Worm (Caenorhabditis elegans) whole organism, late embryonic: ENCODE data around the gene C55C3.73.

Experiments
- C08G9.2 ChIP-seq: sonication (generic microtip); optimal IDR thresholded peaks from 2 replicates; lab custom pipeline; 2016; ENCODE audit warnings: mild to moderate bottlenecking, missing genetic modification characterization, moderate library complexity, missing compliant biosample characterization
- T23F11.4 ChIP-seq: fragments of 200-800 bp; sonication (Bioruptor generic); optimal IDR thresholded peaks from 2 replicates; lab custom pipeline; 2018; ENCODE audit warnings: mild to moderate bottlenecking, missing genetic modification characterization, missing compliant biosample characterization
- Y22D7AL.16 ChIP-seq: sonication (generic microtip); optimal IDR thresholded peaks from 2 replicates; lab custom pipeline; 2016; ENCODE audit warnings: missing genetic modification characterization, missing compliant biosample characterization
- ahr-1 ChIP-seq: sonication (generic microtip); optimal IDR thresholded peaks from 2 replicates; lab custom pipeline; 2016; ENCODE audit warnings: missing genetic modification characterization, missing compliant biosample characterization
- ceh-18 ChIP-seq: sonication (generic microtip); optimal IDR thresholded peaks from 2 replicates; lab custom pipeline; 2016; ENCODE audit warnings: missing genetic modification characterization, missing compliant biosample characterization
- ceh-19 ChIP-seq: fragments of 200-800 bp; sonication (Bioruptor generic); optimal IDR thresholded peaks from 2 replicates; lab custom pipeline; 2018; ENCODE audit warnings: mild to moderate bottlenecking, missing genetic modification characterization, missing compliant biosample characterization
- ceh-2 ChIP-seq: sonication (generic microtip); optimal IDR thresholded peaks from 2 replicates; lab custom pipeline; 2016; ENCODE audit warnings: missing genotype, missing genetic modification characterization, missing compliant biosample characterization
- ceh-45 ChIP-seq: fragments of 200-800 bp; sonication (Bioruptor generic); IDR thresholded peaks from 2 replicates; pipeline ENCODE4 v1.3.6; 2022; ENCODE audit warnings: missing genetic modification reagents, missing genetic modification characterization, missing compliant biosample characterization
- ceh-6 ChIP-seq: fragments of 200-800 bp; sonication (Bioruptor generic); optimal IDR thresholded peaks from 2 replicates; lab custom pipeline; 2018; ENCODE audit warnings: mild to moderate bottlenecking, missing genetic modification characterization, missing compliant biosample characterization
- elt-2 ChIP-seq: sonication (generic microtip); optimal IDR thresholded peaks from 2 replicates; lab custom pipeline; 2016; ENCODE audit warnings: missing genetic modification reagents, missing genetic modification characterization, missing compliant biosample characterization
- elt-4 ChIP-seq: sonication (generic microtip); optimal IDR thresholded peaks from 2 replicates; lab custom pipeline; 2016; ENCODE audit warnings: missing genetic modification characterization, missing compliant biosample characterization
- fax-1 ChIP-seq: sonication (generic microtip); optimal IDR thresholded peaks from 2 replicates; lab custom pipeline; 2016; ENCODE audit warnings: missing genotype, missing genetic modification characterization, missing compliant biosample characterization
- fkh-6 ChIP-seq: sonication (generic microtip); optimal IDR thresholded peaks from 2 replicates; lab custom pipeline; 2016; ENCODE audit warnings: missing genetic modification characterization, missing compliant biosample characterization
- hlh-13 ChIP-seq: fragments of 200-800 bp; sonication (Bioruptor generic); optimal IDR thresholded peaks from 2 replicates; lab custom pipeline; 2018; ENCODE audit warnings: mild to moderate bottlenecking, missing genetic modification characterization, missing compliant biosample characterization
- hlh-15 ChIP-seq: sonication (generic microtip); optimal IDR thresholded peaks from 2 replicates; lab custom pipeline; 2016; ENCODE audit warnings: missing genetic modification characterization, missing compliant biosample characterization
- hlh-30 ChIP-seq: sonication (generic microtip); optimal IDR thresholded peaks from 2 replicates; lab custom pipeline; 2017; ENCODE audit warnings: antibody characterized with exemption, missing genetic modification characterization, missing compliant biosample characterization; ENCODE audit not compliant: insufficient read depth
- hlh-6 ChIP-seq: sonication (generic microtip); optimal IDR thresholded peaks from 2 replicates; lab custom pipeline; 2016; ENCODE audit warnings: missing genotype, missing genetic modification characterization, missing compliant biosample characterization
- hlh-8 ChIP-seq: sonication (generic microtip); optimal IDR thresholded peaks from 2 replicates; lab custom pipeline; 2016; ENCODE audit warnings: missing genotype, missing genetic modification characterization, missing compliant biosample characterization
- lin-11 ChIP-seq: fragments of 200-800 bp; sonication (Bioruptor generic); optimal IDR thresholded peaks from 2 replicates; lab custom pipeline; 2018; ENCODE audit warnings: mild to moderate bottlenecking, missing genetic modification characterization, missing compliant biosample characterization
- madf-2 ChIP-seq: sonication (generic microtip); optimal IDR thresholded peaks from 2 replicates; lab custom pipeline; 2017; ENCODE audit warnings: missing genetic modification characterization, missing compliant biosample characterization
- mec-3 ChIP-seq: sonication (generic microtip); optimal IDR thresholded peaks from 2 replicates; lab custom pipeline; 2016; ENCODE audit warnings: borderline replicate concordance, missing genetic modification characterization, missing compliant biosample characterization
- nfya-1 ChIP-seq: sonication (generic microtip); optimal IDR thresholded peaks from 2 replicates; lab custom pipeline; 2017; ENCODE audit warnings: missing genetic modification characterization, mild to moderate bottlenecking, missing compliant biosample characterization, antibody characterized with exemption, moderate library complexity
- nhr-232 ChIP-seq: sonication (generic microtip); optimal IDR thresholded peaks from 2 replicates; lab custom pipeline; 2016; ENCODE audit warnings: missing genetic modification characterization, missing compliant biosample characterization
- npax-4 ChIP-seq: sonication (generic microtip); optimal IDR thresholded peaks from 2 replicates; lab custom pipeline; 2016; ENCODE audit warnings: missing genetic modification characterization, missing compliant biosample characterization
- odd-2 ChIP-seq: sonication (generic microtip); optimal IDR thresholded peaks from 2 replicates; lab custom pipeline; 2017; ENCODE audit warnings: antibody characterized with exemption, mild to moderate bottlenecking, missing genetic modification characterization, missing compliant biosample characterization
- pax-1 ChIP-seq: fragments of 150-350 bp; optimal IDR thresholded peaks from 2 replicates; lab custom pipeline; 2014; ENCODE audit warnings: missing biosample characterization, missing genetic modification characterization
- pha-2 ChIP-seq: sonication (generic microtip); optimal IDR thresholded peaks from 2 replicates; lab custom pipeline; 2017; ENCODE audit warnings: mild to moderate bottlenecking, missing genetic modification characterization, missing compliant biosample characterization
- pha-4 ChIP-seq: fragments of 150-350 bp; optimal IDR thresholded peaks from 2 replicates; lab custom pipeline; 2018; ENCODE audit warnings: missing biosample characterization, missing genetic modification reagents, missing genetic modification characterization
- syd-9 ChIP-seq: sonication (generic microtip); optimal IDR thresholded peaks from 2 replicates; lab custom pipeline; 2016; ENCODE audit warnings: mild to moderate bottlenecking, missing genetic modification characterization, moderate library complexity, missing compliant biosample characterization
- tbx-2 ChIP-seq: sonication (generic microtip); optimal IDR thresholded peaks from 2 replicates; lab custom pipeline; 2016; ENCODE audit warnings: missing genetic modification characterization, missing compliant biosample characterization
- tbx-7 ChIP-seq: sonication (generic microtip); optimal IDR thresholded peaks from 2 replicates; lab custom pipeline; 2016; ENCODE audit warnings: missing genotype, missing genetic modification characterization, missing compliant biosample characterization
- unc-3 ChIP-seq, 2 experiments: fragments of 200-800 bp in 1 of 2; sonication (Bioruptor generic) in 1 of 2; sonication (generic microtip) in 1 of 2; conservative IDR thresholded peaks in 1 of 2; optimal IDR thresholded peaks in 1 of 2; 2 replicates each; pipeline versions ENCODE4 v1.3.6 to Lab custom; 2016 to 2022; ENCODE audit warnings: missing compliant biosample characterization in 2 of 2, missing genetic modification characterization in 2 of 2, missing genetic modification reagents in 1 of 2
- unc-42 ChIP-seq: sonication (generic microtip); optimal IDR thresholded peaks from 2 replicates; lab custom pipeline; 2016; ENCODE audit warnings: missing genotype, missing genetic modification characterization, missing compliant biosample characterization
- unc-55 ChIP-seq: sonication (generic microtip); optimal IDR thresholded peaks from 2 replicates; lab custom pipeline; 2017; ENCODE audit warnings: missing biosample characterization, missing genetic modification reagents, missing genetic modification characterization
- unc-86 ChIP-seq: sonication (generic microtip); optimal IDR thresholded peaks from 2 replicates; lab custom pipeline; 2016; ENCODE audit warnings: missing genetic modification characterization, missing compliant biosample characterization

C55C3.73 gene

DNA sequence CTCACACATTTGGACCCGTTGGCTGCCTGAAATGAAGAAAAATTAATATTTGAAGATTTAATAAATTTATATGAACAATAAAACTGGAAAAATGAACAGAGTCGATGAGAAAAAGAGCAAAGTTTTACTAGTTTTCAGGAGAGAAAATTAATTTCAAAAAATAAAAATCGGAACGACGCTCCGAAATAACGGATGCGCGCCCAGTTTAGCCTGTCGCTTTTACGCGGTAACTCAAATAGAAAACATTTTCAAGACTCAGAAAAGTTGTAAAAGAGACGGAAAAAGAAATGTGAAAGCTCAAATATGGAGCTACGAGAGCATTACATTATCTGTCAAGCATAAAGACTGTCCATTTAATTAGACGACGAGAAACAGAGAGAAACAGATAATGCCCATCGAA, at the start of gene C55C3.73, which contains the start of gene perm-5:
Gene C55C3.73, minus strand, starts transcription at position 9 of the 400 bp plus-strand sequence.
Gene perm-5, minus strand, starts transcription at position 26 of the 400 bp plus-strand sequence.
- TF ChIP-seq Y22D7AL.16 (tag; lab: Kevin White, UChicago): no peak
- TF ChIP-seq tbx-7 (tag; lab: Kevin White, UChicago): no peak
- no peak for TF ChIP-seq tbx-2 (tag; lab: Kevin White, UChicago)
- no peak for TF ChIP-seq pha-2 (tag; lab: Kevin White, UChicago)
- no peak for TF ChIP-seq pax-1
- TF ChIP-seq hlh-13 (GFP tag; lab: Kevin White, UChicago): no peak

DNA sequence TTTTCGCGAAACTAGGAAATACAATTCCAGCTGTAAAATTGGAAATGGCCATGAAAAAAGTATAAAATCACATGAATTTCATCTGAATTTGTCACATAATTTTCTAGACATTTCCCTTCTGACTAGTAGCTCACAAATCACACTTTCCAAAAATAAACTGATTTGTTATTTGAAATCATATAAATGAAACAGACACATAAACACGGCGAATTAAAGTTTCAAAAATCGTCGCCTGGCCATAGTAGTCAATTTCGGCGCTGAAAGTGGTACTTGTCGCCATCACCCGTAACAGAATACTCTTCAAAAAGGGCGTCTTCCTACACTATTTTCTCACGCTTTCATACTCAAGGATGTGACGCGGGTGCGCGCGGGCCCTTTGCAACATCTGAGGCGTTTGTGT, 49.5 kb upstream of the C55C3.73 start:
- TF ChIP-seq ceh-19: peak; percentile 46
- TF ChIP-seq fkh-6 (tag; lab: Kevin White, UChicago): no peak

DNA sequence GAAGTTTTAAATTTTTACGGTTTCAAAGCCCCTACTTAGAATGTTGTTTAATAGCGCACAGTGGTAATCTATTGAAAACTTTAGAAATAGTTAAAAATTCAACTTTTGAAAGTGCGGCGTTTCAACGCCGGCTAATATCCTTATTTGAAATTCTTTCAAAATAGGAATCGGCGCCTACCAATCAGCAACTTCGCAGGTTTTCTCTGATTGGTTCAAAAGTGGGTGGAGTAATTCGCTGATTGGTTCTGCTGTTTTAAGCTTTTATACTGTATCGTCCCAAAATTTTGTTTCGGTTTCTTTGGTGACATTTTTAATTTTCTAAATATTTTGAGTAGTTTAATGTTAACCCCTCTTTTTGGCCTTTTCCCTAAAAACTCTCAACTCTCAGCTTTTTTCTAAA, 48.7 kb upstream of the C55C3.73 start:
- no peak for TF ChIP-seq C08G9.2 (tag; lab: Kevin White, UChicago)
- no peak for TF ChIP-seq ahr-1 (tag; lab: Kevin White, UChicago)
- TF ChIP-seq unc-3 (GFP tag; conservative IDR thresholded peaks at IDR 0.05; lab: Robert Waterston, UW): no peak
- TF ChIP-seq unc-3 (tag; optimal IDR thresholded peaks at IDR 0.05; lab: Kevin White, UChicago): no peak
- no peak for TF ChIP-seq elt-4
- TF ChIP-seq unc-55: no peak
- TF ChIP-seq nfya-1 (tag; lab: Kevin White, UChicago): peak; percentile 91
- TF ChIP-seq ceh-45: no peak

DNA sequence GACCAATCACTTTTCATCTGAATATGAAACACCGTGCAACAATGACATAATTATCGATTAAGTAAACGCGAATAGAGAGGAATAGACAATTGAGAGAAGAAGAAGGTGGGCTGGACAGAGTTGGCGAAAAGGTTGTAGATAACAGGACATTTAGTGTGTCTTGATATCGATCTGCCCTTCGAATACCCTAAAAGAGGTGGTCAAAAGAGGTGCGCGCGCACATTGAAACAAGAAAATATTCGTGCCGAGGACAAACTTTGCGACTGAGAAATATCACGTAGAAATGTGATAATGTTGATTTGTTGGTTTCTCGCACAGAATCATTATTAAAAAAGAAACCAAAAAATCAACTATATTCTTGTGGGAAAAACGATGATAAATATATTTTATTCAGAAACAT, 46.6 kb upstream of the C55C3.73 start:
- TF ChIP-seq hlh-6 (tag; lab: Kevin White, UChicago) (no peak), mec-3 (no peak), odd-2 (no peak), ceh-6 (GFP tag; lab: Kevin White, UChicago) (no peak), syd-9 (tag; lab: Kevin White, UChicago) (no peak), unc-86 (tag; lab: Kevin White, UChicago) (no peak), hlh-8 (tag; lab: Kevin White, UChicago) (no peak), fax-1 (tag; lab: Kevin White, UChicago) (no peak), elt-2 (tag; lab: Kevin White, UChicago) (no peak), ceh-45 (no peak), npax-4 (tag; lab: Kevin White, UChicago) (no peak), pax-1 (no peak), nhr-232 (no peak), unc-42 (no peak), ceh-18 (tag; lab: Kevin White, UChicago) (no peak)

DNA sequence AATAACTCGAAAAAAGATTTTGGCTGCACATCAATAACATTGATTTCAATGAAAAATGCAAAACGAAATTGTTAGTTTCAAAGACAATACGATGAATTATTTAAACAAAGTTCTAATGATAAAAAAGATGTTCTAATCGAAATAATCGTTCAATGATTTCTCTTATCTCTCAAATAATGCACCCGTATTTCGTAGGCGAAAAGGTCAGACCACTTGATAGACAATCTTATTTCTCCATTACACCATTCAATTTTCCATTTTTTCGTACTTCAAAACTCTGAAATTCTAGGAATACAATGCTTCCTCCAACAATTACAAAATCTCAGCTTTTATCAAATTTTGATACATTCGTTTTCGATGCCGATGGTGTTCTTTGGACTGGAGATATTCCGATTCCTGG, 40.9 kb upstream of the C55C3.73 start, which contains the start of gene C45E5.1:
Gene C45E5.1, plus strand, starts transcription at position 290 of the 400 bp plus-strand sequence.
- TF ChIP-seq elt-2 (tag; lab: Kevin White, UChicago): peak; percentile 14
- TF ChIP-seq hlh-15 (tag; lab: Kevin White, UChicago): no peak

DNA sequence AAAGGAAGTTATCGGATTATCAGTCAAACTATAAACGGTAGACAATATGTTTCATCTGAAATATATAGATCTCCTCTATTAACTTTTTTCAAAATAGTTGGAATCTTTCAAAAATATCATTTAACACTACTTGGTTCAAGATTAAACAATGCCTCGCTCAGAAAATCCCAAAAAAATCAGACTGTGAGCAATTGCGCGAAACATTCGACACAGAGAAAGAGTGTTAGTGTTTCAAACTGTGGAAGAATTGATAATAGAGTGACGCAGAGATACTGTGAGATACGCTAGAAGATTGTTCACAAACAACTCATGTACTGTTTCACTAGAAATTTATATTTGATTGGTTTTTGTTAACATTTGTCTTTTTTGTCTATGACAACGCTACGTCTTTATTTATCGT, 37.8 kb upstream of the C55C3.73 start, which contains the start of gene chil-11:
Gene chil-11, plus strand, starts transcription at position 301 of the 400 bp plus-strand sequence.
- TF ChIP-seq hlh-8 (tag; lab: Kevin White, UChicago) (no peak), ceh-2 (tag; lab: Kevin White, UChicago) (no peak), lin-11 (tag; lab: Kevin White, UChicago) (no peak), T23F11.4 (GFP tag; lab: Kevin White, UChicago) (no peak), hlh-30 (tag; lab: Kevin White, UChicago) (no peak), hlh-13 (GFP tag; lab: Kevin White, UChicago) (no peak), tbx-7 (tag; lab: Kevin White, UChicago) (no peak), pax-1 (no peak), mec-3 (no peak), ceh-45 (no peak), madf-2 (tag; lab: Kevin White, UChicago) (no peak), pha-4 (tag; lab: Kevin White, UChicago) (no peak), fax-1 (tag; lab: Kevin White, UChicago) (no peak), pha-2 (tag; lab: Kevin White, UChicago) (no peak), ceh-19 (no peak)
